Fruit fly (Drosophila melanogaster): ENCODE results near the gene Ddrgk1.

Ddrgk1 gene

dm6 chr3R:21199953-21200368 lies 14.9 kb upstream of the Ddrgk1 start (continued):
- TF ChIP-seq CG17568 (GFP tag; optimal IDR thresholded peaks at IDR 0.05) (no peak), ac (GFP tag; optimal IDR thresholded peaks at IDR 0.05) (no peak), CG15269 (tag; optimal IDR thresholded peaks at IDR 0.05) (no peak), tio (GFP tag; optimal IDR thresholded peaks at IDR 0.05) (peak; percentile 24), CG14710 (tag; optimal IDR thresholded peaks at IDR 0.05) (peak; percentile 10), ttk (GFP tag; IDR thresholded peaks at IDR 0.05) (no peak), nerfin-1 (tag; optimal IDR thresholded peaks at IDR 0.05) (no peak), trh (GFP tag; optimal IDR thresholded peaks at IDR 0.05) (no peak), knrl (GFP tag; IDR thresholded peaks at IDR 0.05; ENCODE audit: partially characterized antibody) (no peak), ftz-f1 (GFP tag; optimal IDR thresholded peaks at IDR 0.05) (peak; percentile 33), Ssrp (tag; optimal IDR thresholded peaks at IDR 0.05) (peak; percentile 12), CG3838 (GFP tag; optimal IDR thresholded peaks at IDR 0.05) (peak; percentile 45), Mrtf (GFP tag; IDR thresholded peaks at IDR 0.05) (peak; percentile 17; the same call in 1 of the 3 replicates), CoRest (tag; optimal IDR thresholded peaks at IDR 0.05) (peak; percentile 39), CG6654 (GFP tag; optimal IDR thresholded peaks at IDR 0.05) (no peak), CG1024 (GFP tag; IDR thresholded peaks at IDR 0.05) (no peak), z (GFP tag; IDR thresholded peaks at IDR 0.05) (no peak), Xbp1 (GFP tag; optimal IDR thresholded peaks at IDR 0.05) (peak; percentile 31), CG6272 (GFP tag; IDR thresholded peaks at IDR 0.05) (no peak), CG16815 (GFP tag; optimal IDR thresholded peaks at IDR 0.05) (peak; percentile 13), trem (tag; optimal IDR thresholded peaks at IDR 0.05) (peak; percentile 27), MESR4 (GFP tag; optimal IDR thresholded peaks at IDR 0.05) (no peak), bbx (GFP tag; IDR thresholded peaks at IDR 0.05; ENCODE audit: partially characterized antibody) (no peak), row (GFP tag; IDR thresholded peaks at IDR 0.05) (peak; percentile 53), Dip3 (GFP tag; optimal IDR thresholded peaks at IDR 0.05) (no peak), ranshi (GFP tag; IDR thresholded peaks at IDR 0.05) (0 out of 2 replicates have a peak, but pooled peaks have one; percentile 15), ase (GFP tag; IDR thresholded peaks at IDR 0.05) (no peak), crp (GFP tag; optimal IDR thresholded peaks at IDR 0.05) (no peak), NC2β (GFP tag; optimal IDR thresholded peaks at IDR 0.05) (peak; percentile 23), pnt (GFP tag; optimal IDR thresholded peaks at IDR 0.05) (peak; percentile 6), otp (GFP tag; IDR thresholded peaks at IDR 0.05) (no peak), ERR (GFP tag; optimal IDR thresholded peaks at IDR 0.05) (no peak), gfzf (GFP tag; optimal IDR thresholded peaks at IDR 0.05) (no peak), CG31388 (GFP tag; optimal IDR thresholded peaks at IDR 0.05) (no peak), CG11723 (GFP tag; optimal IDR thresholded peaks at IDR 0.05) (no peak), gt (GFP tag; IDR thresholded peaks at IDR 0.05) (no peak), CG14050 (GFP tag; IDR thresholded peaks at IDR 0.05) (peak; percentile 48; the same call in 1 of the 3 replicates), prd (optimal IDR thresholded peaks at IDR 0.05) (no peak), prd (GFP tag; IDR thresholded peaks at IDR 0.05) (peak; percentile 38; the same call in 2 of the 3 replicates), nerfin-2 (GFP tag; IDR thresholded peaks at IDR 0.05; ENCODE audit: partially characterized antibody) (no peak), Sox100B (GFP tag; optimal IDR thresholded peaks at IDR 0.05) (no peak), Oli (tag; optimal IDR thresholded peaks at IDR 0.05) (peak; percentile 62), Asciz (GFP tag; optimal IDR thresholded peaks at IDR 0.05) (no peak), CG10147 (GFP tag; optimal IDR thresholded peaks at IDR 0.05) (no peak), pita (GFP tag; optimal IDR thresholded peaks at IDR 0.05) (no peak), Hsf (GFP tag; optimal IDR thresholded peaks at IDR 0.05) (peak; percentile 45), Elba2 (GFP tag; optimal IDR thresholded peaks at IDR 0.05) (no peak), toy (GFP tag; IDR thresholded peaks at IDR 0.05) (no peak), Bdp1 (GFP tag; optimal IDR thresholded peaks at IDR 0.05) (peak; percentile 11), CG2199 (GFP tag; IDR thresholded peaks at IDR 0.05) (0 out of 3 replicates have a peak, but pooled peaks have one; percentile 62), emc (GFP tag; optimal IDR thresholded peaks at IDR 0.05) (no peak)
